Worm (Caenorhabditis elegans): ENCODE measurements around the gene clec-6.
A peak's percentile ranks its signal among the peaks of the same experiment; 100 is the strongest.

ce11 chrIII:4879445-4879844, 7.8 kb downstream of the clec-6 start, which contains the start of gene C35D10.1:
- no peak for TF ChIP-seq fos-1 (tag; optimal IDR thresholded peaks at IDR 0.05)
- TF ChIP-seq ceh-16 (tag; optimal IDR thresholded peaks at IDR 0.05) = no peak
- TF ChIP-seq ceh-82 (tag; optimal IDR thresholded peaks at IDR 0.05) = no peak
- TF ChIP-seq nhr-11 (tag; optimal IDR thresholded peaks at IDR 0.05) = no peak
- no peak for TF ChIP-seq nhr-28 (tag; optimal IDR thresholded peaks at IDR 0.05)
- no peak for TF ChIP-seq fkh-10 (GFP tag; optimal IDR thresholded peaks at IDR 0.05)
- no peak for TF ChIP-seq tbx-2 (tag; optimal IDR thresholded peaks at IDR 0.05)
- TF ChIP-seq ceh-28 (tag; optimal IDR thresholded peaks at IDR 0.05) = peak; percentile 15
- no peak for TF ChIP-seq aly-2 (tag; optimal IDR thresholded peaks at IDR 0.05)
- no peak for TF ChIP-seq R02D3.7 (tag; optimal IDR thresholded peaks at IDR 0.05)
- no peak for TF ChIP-seq daf-12 (tag; optimal IDR thresholded peaks at IDR 0.05)
- TF ChIP-seq unc-62 (GFP tag; optimal IDR thresholded peaks at IDR 0.05) = no peak
- TF ChIP-seq nhr-77 (tag; optimal IDR thresholded peaks at IDR 0.05) = no peak
- TF ChIP-seq elt-3 (tag; optimal IDR thresholded peaks at IDR 0.05) = no peak

All from whole organism, L3 larva.